Worm (Caenorhabditis elegans): ENCODE data around the gene pbs-6.

Gene pbs-6

ce11 chrIII:8244052-8244451 is at the start of gene pbs-6, which contains the start of gene cids-1:
Gene pbs-6 (minus strand): TSS chrIII:8244092.
Gene cids-1 (plus strand): TSS chrIII:8244445.
- no peak for TF ChIP-seq unc-55 (GFP tag; optimal IDR thresholded peaks at IDR 0.05)
- TF ChIP-seq unc-42 (tag; optimal IDR thresholded peaks at IDR 0.05): no peak
- TF ChIP-seq pha-2 (tag; optimal IDR thresholded peaks at IDR 0.05): no peak
- TF ChIP-seq ztf-16 (tag; optimal IDR thresholded peaks at IDR 0.05): no peak
- no peak for TF ChIP-seq pha-4 (tag; optimal IDR thresholded peaks at IDR 0.05)
- no peak for TF ChIP-seq K09A11.1 (tag; optimal IDR thresholded peaks at IDR 0.05; ENCODE audit: insufficient read depth)
- no peak for TF ChIP-seq tbx-7 (tag; optimal IDR thresholded peaks at IDR 0.05)
- TF ChIP-seq lim-6 (tag; optimal IDR thresholded peaks at IDR 0.05): no peak
- no peak for TF ChIP-seq pat-9 (tag; optimal IDR thresholded peaks at IDR 0.05)
- TF ChIP-seq tbx-2 (tag; optimal IDR thresholded peaks at IDR 0.05): no peak

DNA sequence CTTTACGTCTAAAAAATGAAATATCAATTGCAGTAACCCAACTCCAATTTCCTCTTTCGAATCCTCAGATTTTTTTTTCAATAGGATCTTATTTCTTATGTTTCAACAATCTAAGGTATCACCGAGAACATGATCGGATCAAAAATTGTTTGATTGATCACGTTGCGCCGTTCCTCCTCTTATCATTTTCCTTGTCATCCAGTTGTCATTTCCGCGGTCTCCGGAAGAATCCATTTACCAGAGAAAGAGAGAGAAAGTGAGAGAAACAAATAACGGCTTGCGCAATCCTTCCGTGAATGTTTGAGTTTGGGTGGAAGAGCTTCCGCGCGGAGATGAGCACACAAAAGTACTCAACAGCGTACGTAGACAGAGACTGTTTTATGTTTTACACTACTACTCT is 49.4 kb upstream of the pbs-6 start:
- peak; percentile 56 for TF ChIP-seq unc-55 (GFP tag; optimal IDR thresholded peaks at IDR 0.05)
- no peak for TF ChIP-seq pat-9 (tag; optimal IDR thresholded peaks at IDR 0.05)

DNA sequence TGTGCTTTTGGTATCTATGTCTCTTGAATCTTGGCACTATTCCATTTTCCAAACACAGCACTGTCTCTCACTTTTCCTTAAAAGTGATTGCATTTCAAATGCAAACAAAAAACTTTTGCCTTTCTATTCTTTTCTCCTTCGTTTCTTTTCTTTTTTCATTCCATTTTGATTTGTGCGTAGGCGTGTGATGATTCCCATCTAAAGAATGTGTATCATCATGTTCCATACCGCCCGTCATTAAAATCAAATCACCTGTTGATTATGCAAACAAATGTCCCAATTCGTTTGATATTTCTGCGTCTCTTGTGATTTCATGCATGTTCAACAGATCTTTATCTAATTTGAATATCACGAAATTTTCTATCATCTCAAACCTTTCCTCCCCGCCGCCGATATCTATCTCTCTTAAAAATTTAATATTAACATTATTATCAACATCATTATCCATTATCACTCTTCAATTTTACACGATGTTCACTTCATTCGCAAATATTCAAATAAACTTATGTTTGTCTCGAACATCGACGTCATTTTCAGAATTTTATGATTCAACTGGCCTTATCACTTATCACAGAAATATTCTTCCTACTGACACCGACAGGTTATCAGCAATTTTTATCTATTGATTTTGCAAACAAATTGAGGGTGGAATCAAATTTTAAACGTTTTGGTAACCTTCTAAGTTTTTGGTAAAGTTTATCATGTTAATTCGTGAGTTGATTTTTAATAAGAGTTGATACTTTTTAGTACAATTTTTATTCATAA is 47.6 kb upstream of the pbs-6 start:
- TF ChIP-seq gmeb-2 (tag; optimal IDR thresholded peaks at IDR 0.05) (no peak), elt-2 (tag; optimal IDR thresholded peaks at IDR 0.05) (peak; percentile 89), unc-55 (GFP tag; optimal IDR thresholded peaks at IDR 0.05) (no peak), T23F11.4 (GFP tag; optimal IDR thresholded peaks at IDR 0.05) (no peak), ceh-30 (tag; optimal IDR thresholded peaks at IDR 0.05) (no peak)

DNA sequence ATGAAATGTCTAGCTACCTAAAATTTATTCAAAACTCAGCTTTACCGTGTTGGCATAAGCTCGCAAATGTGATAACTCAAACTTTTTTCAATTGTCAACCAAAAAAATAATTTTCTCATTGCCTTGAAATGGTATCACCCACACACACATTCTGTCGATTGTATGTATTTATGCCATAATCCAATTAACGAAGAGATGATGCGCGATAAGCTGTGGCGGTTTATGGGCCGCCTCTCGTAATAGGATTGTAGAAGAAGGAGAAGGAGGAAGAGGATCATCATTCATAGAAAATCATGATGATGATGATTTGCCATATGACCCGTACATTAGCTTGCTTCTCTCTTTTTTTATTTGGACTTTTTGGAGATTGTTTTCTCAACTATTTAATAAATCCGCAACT is 45.3 kb upstream of the pbs-6 start:
- no peak for TF ChIP-seq hlh-6 (tag; optimal IDR thresholded peaks at IDR 0.05)
- TF ChIP-seq pha-2 (tag; optimal IDR thresholded peaks at IDR 0.05): no peak
- TF ChIP-seq tbx-2 (tag; optimal IDR thresholded peaks at IDR 0.05): no peak
- TF ChIP-seq ceh-14 (tag; optimal IDR thresholded peaks at IDR 0.05): no peak
- peak; percentile 85 for TF ChIP-seq unc-42 (tag; optimal IDR thresholded peaks at IDR 0.05)
- TF ChIP-seq C08G9.2 (tag; optimal IDR thresholded peaks at IDR 0.05): no peak
- no peak for TF ChIP-seq ceh-31 (tag; optimal IDR thresholded peaks at IDR 0.05)
- no peak for TF ChIP-seq elt-2 (tag; optimal IDR thresholded peaks at IDR 0.05)

ce11 chrIII:8287519-8287918 is 43.6 kb upstream of the pbs-6 start:
- TF ChIP-seq K09A11.1 (tag; optimal IDR thresholded peaks at IDR 0.05; ENCODE audit: insufficient read depth) (no peak), lim-6 (tag; optimal IDR thresholded peaks at IDR 0.05) (no peak), nfya-1 (tag; optimal IDR thresholded peaks at IDR 0.05) (peak; percentile 44), syd-9 (tag; optimal IDR thresholded peaks at IDR 0.05) (no peak), F13H6.1 (tag; optimal IDR thresholded peaks at IDR 0.05) (peak; percentile 17), sox-4 (tag; optimal IDR thresholded peaks at IDR 0.05) (no peak), ceh-19 (GFP tag; optimal IDR thresholded peaks at IDR 0.05) (peak; percentile 45), K02D7.2 (tag; optimal IDR thresholded peaks at IDR 0.05) (no peak), ceh-24 (tag; optimal IDR thresholded peaks at IDR 0.05) (no peak), hlh-8 (tag; optimal IDR thresholded peaks at IDR 0.05) (no peak), madf-2 (tag; optimal IDR thresholded peaks at IDR 0.05) (no peak), dve-1 (tag; optimal IDR thresholded peaks at IDR 0.05) (no peak), unc-42 (tag; optimal IDR thresholded peaks at IDR 0.05) (peak; percentile 44), gmeb-2 (tag; optimal IDR thresholded peaks at IDR 0.05) (no peak), unc-55 (GFP tag; optimal IDR thresholded peaks at IDR 0.05) (peak; percentile 46), rnt-1 (tag; optimal IDR thresholded peaks at IDR 0.05) (peak; percentile 34), ceh-18 (tag; optimal IDR thresholded peaks at IDR 0.05) (peak; percentile 62), pax-1 (tag; optimal IDR thresholded peaks at IDR 0.05) (no peak)

DNA sequence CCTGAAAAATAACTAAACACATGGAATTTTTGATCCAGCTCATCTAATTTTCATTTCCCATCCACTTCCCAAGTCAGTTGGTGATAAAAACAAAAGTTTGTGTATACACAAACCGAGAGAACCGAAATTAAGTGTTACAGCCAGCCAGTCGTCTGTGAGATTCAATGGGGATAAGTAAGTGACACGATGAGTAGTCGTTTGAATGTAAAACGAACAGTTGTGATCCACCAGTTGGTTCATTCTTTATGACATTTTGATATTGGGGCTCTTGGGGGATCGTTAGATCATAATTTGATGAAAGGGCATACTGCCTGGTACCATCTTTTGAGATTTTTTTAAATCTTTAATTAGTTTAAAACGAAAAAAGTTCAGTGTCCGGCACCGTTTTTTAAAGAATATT is 42.9 kb upstream of the pbs-6 start:
- no peak for TF ChIP-seq ceh-22 (tag; optimal IDR thresholded peaks at IDR 0.05)
- TF ChIP-seq sdc-2 (tag; optimal IDR thresholded peaks at IDR 0.05): no peak
- TF ChIP-seq unc-42 (tag; optimal IDR thresholded peaks at IDR 0.05): no peak
- TF ChIP-seq tbx-2 (tag; optimal IDR thresholded peaks at IDR 0.05): no peak
- no peak for TF ChIP-seq eyg-1 (tag; optimal IDR thresholded peaks at IDR 0.05)
- TF ChIP-seq ceh-6 (GFP tag; optimal IDR thresholded peaks at IDR 0.05): no peak
- no peak for TF ChIP-seq hlh-15 (tag; optimal IDR thresholded peaks at IDR 0.05)
- no peak for TF ChIP-seq ceh-9 (tag; optimal IDR thresholded peaks at IDR 0.05)
- no peak for TF ChIP-seq gmeb-2 (tag; optimal IDR thresholded peaks at IDR 0.05)
- no peak for TF ChIP-seq fkh-10 (GFP tag; optimal IDR thresholded peaks at IDR 0.05)
- no peak for TF ChIP-seq nhr-232 (tag; optimal IDR thresholded peaks at IDR 0.05)
- TF ChIP-seq elt-2 (tag; optimal IDR thresholded peaks at IDR 0.05): no peak
- TF ChIP-seq ceh-30 (tag; optimal IDR thresholded peaks at IDR 0.05): no peak
- no peak for TF ChIP-seq che-1 (tag; optimal IDR thresholded peaks at IDR 0.05)
- TF ChIP-seq ceh-24 (tag; optimal IDR thresholded peaks at IDR 0.05): no peak
- no peak for TF ChIP-seq hlh-30 (tag; optimal IDR thresholded peaks at IDR 0.05; ENCODE audit: insufficient read depth)

Measured in whole organism, late embryonic.